Fruit fly (Drosophila melanogaster) whole organism, embryonic: ENCODE data around the gene Chmp1.

Source experiments
- CG10979 ChIP-seq: fragments of 200-800 bp; sonication (Bioruptor generic); optimal IDR thresholded peaks from 2 replicates; lab custom pipeline; 2018; ENCODE audit warnings: missing biosample characterization, mild to moderate bottlenecking, missing genetic modification characterization, moderate library complexity
- CG11398 ChIP-seq: fragments of 200-800 bp; sonication (Bioruptor generic); optimal IDR thresholded peaks from 2 replicates; lab custom pipeline; 2016; ENCODE audit warnings: missing biosample characterization, missing genetic modification characterization
- CG12744 ChIP-seq: fragments of 200-800 bp; sonication (Bioruptor generic); optimal IDR thresholded peaks from 2 replicates; lab custom pipeline; 2016; ENCODE audit warnings: missing biosample characterization, missing genetic modification characterization
- CG13287 ChIP-seq: fragments of 200-800 bp; sonication (Bioruptor generic); IDR thresholded peaks from 2 replicates; pipeline ENCODE4 v1.3.6; 2022; ENCODE audit warnings: missing biosample characterization, missing genetic modification characterization; ENCODE audit not compliant: partially characterized antibody
- CG13624 ChIP-seq: fragments of 200-800 bp; sonication (Bioruptor generic); optimal IDR thresholded peaks from 2 replicates; lab custom pipeline; 2016; ENCODE audit warnings: missing biosample characterization, missing genetic modification characterization
- CG14710 ChIP-seq: fragments of 200-800 bp; sonication (Bioruptor generic); optimal IDR thresholded peaks from 3 replicates; lab custom pipeline; 2019; ENCODE audit warnings: missing biosample characterization, mild to moderate bottlenecking, missing genetic modification characterization, moderate library complexity
- CG15514 ChIP-seq: fragments of 200-800 bp; sonication (Bioruptor generic); optimal IDR thresholded peaks from 3 replicates; lab custom pipeline; 2017; ENCODE audit warnings: missing biosample characterization, missing genetic modification characterization, mild to moderate bottlenecking, moderate library complexity, missing genetic modification reagents
- CG1603 ChIP-seq: fragments of 200-800 bp; sonication (Bioruptor generic); optimal IDR thresholded peaks from 2 replicates; lab custom pipeline; 2019; ENCODE audit warnings: missing biosample characterization, mild to moderate bottlenecking, missing genetic modification characterization, moderate library complexity
- CG16813 ChIP-seq: fragments of 200-800 bp; sonication (Bioruptor generic); IDR thresholded peaks from 3 replicates; pipeline ENCODE4 v1.3.6; 2022; ENCODE audit warnings: missing biosample characterization, missing genetic modification characterization; ENCODE audit not compliant: partially characterized antibody
- CG17829 ChIP-seq: fragments of 200-800 bp; optimal IDR thresholded peaks from 2 replicates; lab custom pipeline; 2019; ENCODE audit warnings: missing biosample characterization, mild to moderate bottlenecking, missing genetic modification characterization, moderate library complexity
- CG18262 ChIP-seq: fragments of 200-800 bp; optimal IDR thresholded peaks from 3 replicates; lab custom pipeline; 2019; ENCODE audit warnings: missing biosample characterization, mild to moderate bottlenecking, missing genetic modification characterization, moderate library complexity
- CG32767 ChIP-seq: fragments of 200-800 bp; sonication (Bioruptor generic); IDR thresholded peaks from 2 replicates; pipeline ENCODE4 v1.3.6; 2022; ENCODE audit warnings: missing biosample characterization, missing genetic modification characterization
- CG34224 ChIP-seq: fragments of 200-800 bp; sonication (Bioruptor generic); IDR thresholded peaks from 3 replicates; pipeline ENCODE4 v1.3.6; 2022; ENCODE audit warnings: missing biosample characterization, missing genetic modification characterization; ENCODE audit not compliant: partially characterized antibody
- CG34422 ChIP-seq: fragments of 200-800 bp; sonication (Bioruptor generic); IDR thresholded peaks from 3 replicates; pipeline ENCODE4 v1.3.6; 2022; ENCODE audit warnings: missing biosample characterization, missing genetic modification characterization
- CG3847 ChIP-seq: fragments of 200-800 bp; sonication (Bioruptor generic); IDR thresholded peaks from 2 replicates; pipeline ENCODE4 v1.3.6; 2022; ENCODE audit warnings: missing biosample characterization, missing genetic modification characterization
- CG42726 ChIP-seq: fragments of 200-800 bp; sonication (Bioruptor generic); IDR thresholded peaks from 2 replicates; pipeline ENCODE4 v1.3.6; 2022; ENCODE audit warnings: missing biosample characterization, missing genetic modification characterization; ENCODE audit not compliant: partially characterized antibody
- CG6654 ChIP-seq: fragments of 200-800 bp; sonication (Bioruptor generic); optimal IDR thresholded peaks from 2 replicates; lab custom pipeline; 2017; ENCODE audit warnings: missing biosample characterization, mild to moderate bottlenecking, missing genetic modification characterization
- CHES-1-like ChIP-seq: fragments of 200-800 bp; sonication (Bioruptor generic); optimal IDR thresholded peaks from 2 replicates; lab custom pipeline; 2016; ENCODE audit warnings: missing biosample characterization, missing genetic modification characterization
- CTCF ChIP-seq: fragments of 200-800 bp; sonication (Bioruptor generic); optimal IDR thresholded peaks from 2 replicates; lab custom pipeline; 2017; ENCODE audit warnings: missing biosample characterization, mild to moderate bottlenecking, missing genetic modification characterization, moderate library complexity
- Camta ChIP-seq: fragments of 200-800 bp; sonication (Bioruptor generic); optimal IDR thresholded peaks from 2 replicates; lab custom pipeline; 2016; ENCODE audit warnings: missing biosample characterization, missing genetic modification characterization
- CrebB ChIP-seq: fragments of 200-800 bp; sonication (Bioruptor generic); optimal IDR thresholded peaks from 3 replicates; lab custom pipeline; 2018; ENCODE audit warnings: missing biosample characterization, mild to moderate bottlenecking, missing genetic modification characterization
- Dbx ChIP-seq: fragments of 200-800 bp; sonication (Bioruptor generic); IDR thresholded peaks from 3 replicates; pipeline ENCODE4 v1.3.6; 2022; ENCODE audit warnings: missing biosample characterization, missing genetic modification characterization
- E2f2 ChIP-seq: fragments of 200-800 bp; sonication (Bioruptor generic); IDR thresholded peaks from 2 replicates; pipeline ENCODE4 v1.3.6; 2022; ENCODE audit warnings: missing biosample characterization, missing genetic modification characterization
- HmgZ ChIP-seq: fragments of 200-800 bp; sonication (Bioruptor generic); optimal IDR thresholded peaks from 2 replicates; lab custom pipeline; 2018; ENCODE audit warnings: missing biosample characterization, mild to moderate bottlenecking, missing genetic modification characterization
- Hmr ChIP-seq: fragments of 200-800 bp; sonication (Bioruptor generic); optimal IDR thresholded peaks from 3 replicates; lab custom pipeline; 2017; ENCODE audit warnings: mild to moderate bottlenecking, missing biosample characterization, missing genetic modification reagents, missing genetic modification characterization
- Lhr ChIP-seq: fragments of 200-800 bp; sonication (Bioruptor generic); optimal IDR thresholded peaks from 3 replicates; lab custom pipeline; 2017; ENCODE audit warnings: mild to moderate bottlenecking, missing biosample characterization, missing genetic modification reagents, missing genetic modification characterization
- MTF-1 ChIP-seq: fragments of 200-800 bp; sonication (Bioruptor generic); optimal IDR thresholded peaks from 2 replicates; lab custom pipeline; 2018; ENCODE audit warnings: missing biosample characterization, mild to moderate bottlenecking, missing genetic modification characterization, borderline replicate concordance
- Mes4 ChIP-seq: fragments of 200-800 bp; sonication (Bioruptor generic); optimal IDR thresholded peaks from 2 replicates; lab custom pipeline; 2016; ENCODE audit warnings: missing biosample characterization, missing genetic modification characterization
- Myb ChIP-seq: fragments of 200-800 bp; sonication (Bioruptor generic); optimal IDR thresholded peaks from 2 replicates; lab custom pipeline; 2016; ENCODE audit warnings: missing biosample characterization, missing genetic modification characterization
- Xbp1 ChIP-seq: fragments of 200-800 bp; sonication (Bioruptor generic); optimal IDR thresholded peaks from 3 replicates; lab custom pipeline; 2016; ENCODE audit warnings: missing biosample characterization, mild to moderate bottlenecking, missing genetic modification characterization
- aop ChIP-seq: fragments of 200-800 bp; sonication (Bioruptor generic); IDR thresholded peaks from 2 replicates; pipeline ENCODE4 v1.3.6; 2022; ENCODE audit warnings: missing biosample characterization, missing genetic modification characterization
- ara ChIP-seq: fragments of 200-800 bp; sonication (Bioruptor generic); IDR thresholded peaks from 2 replicates; pipeline ENCODE4 v1.3.6; 2022; ENCODE audit warnings: missing biosample characterization, missing genetic modification characterization
- bbx ChIP-seq: fragments of 200-800 bp; sonication (Bioruptor generic); IDR thresholded peaks from 2 replicates; pipeline ENCODE4 v1.3.6; 2022; ENCODE audit warnings: missing biosample characterization, missing genetic modification characterization; ENCODE audit not compliant: partially characterized antibody
- cas ChIP-seq: fragments of 200-800 bp; sonication (Bioruptor generic); IDR thresholded peaks from 2 replicates; pipeline ENCODE4 v1.3.6; 2022; ENCODE audit warnings: missing biosample characterization, missing genetic modification characterization
- cg ChIP-seq: fragments of 200-800 bp; sonication (Bioruptor generic); optimal IDR thresholded peaks from 3 replicates; lab custom pipeline; 2019; ENCODE audit warnings: missing biosample characterization, mild to moderate bottlenecking, missing genetic modification characterization, moderate library complexity
- crp ChIP-seq, 2 experiments: fragments of 200-800 bp; sonication (Bioruptor generic); optimal IDR thresholded peaks; 2 replicates in 1 of 2; 3 replicates in 1 of 2; lab custom pipeline; 2017; ENCODE audit warnings: missing biosample characterization in 2 of 2, missing genetic modification characterization in 2 of 2, mild to moderate bottlenecking in 1 of 2, moderate library complexity in 1 of 2
- dysf ChIP-seq: fragments of 200-800 bp; sonication (Bioruptor generic); IDR thresholded peaks from 3 replicates; pipeline ENCODE4 v1.3.6; 2022; ENCODE audit warnings: missing biosample characterization, missing genetic modification characterization
- ems ChIP-seq: fragments of 200-800 bp; sonication (Bioruptor generic); optimal IDR thresholded peaks from 3 replicates; lab custom pipeline; 2016; ENCODE audit warnings: missing biosample characterization, missing genetic modification characterization
- gfzf ChIP-seq: fragments of 200-800 bp; sonication (Bioruptor generic); optimal IDR thresholded peaks from 2 replicates; lab custom pipeline; 2016; ENCODE audit warnings: missing biosample characterization, mild to moderate bottlenecking, missing genetic modification characterization, moderate library complexity
- grn ChIP-seq: fragments of 200-800 bp; sonication (Bioruptor generic); optimal IDR thresholded peaks from 3 replicates; lab custom pipeline; 2017; ENCODE audit warnings: missing biosample characterization, missing genetic modification characterization
- hbn ChIP-seq: fragments of 200-800 bp; sonication (Bioruptor generic); IDR thresholded peaks from 2 replicates; pipeline ENCODE4 v1.3.6; 2022; ENCODE audit warnings: missing biosample characterization, missing genetic modification characterization; ENCODE audit not compliant: partially characterized antibody
- kay ChIP-seq: fragments of 200-800 bp; sonication (Bioruptor generic); optimal IDR thresholded peaks from 2 replicates; lab custom pipeline; 2016; ENCODE audit warnings: missing biosample characterization, missing genetic modification characterization
- kni ChIP-seq: fragments of 200-800 bp; sonication (Bioruptor generic); optimal IDR thresholded peaks from 3 replicates; lab custom pipeline; 2017; ENCODE audit warnings: mild to moderate bottlenecking, missing biosample characterization, missing genetic modification reagents, missing genetic modification characterization
- nerfin-1 ChIP-seq: fragments of 200-800 bp; sonication (Bioruptor generic); optimal IDR thresholded peaks from 3 replicates; lab custom pipeline; 2019; ENCODE audit warnings: missing biosample characterization, mild to moderate bottlenecking, missing genetic modification characterization, moderate library complexity
- pzg ChIP-seq: fragments of 200-800 bp; sonication (Bioruptor generic); optimal IDR thresholded peaks from 3 replicates; lab custom pipeline; 2018; ENCODE audit warnings: missing biosample characterization, mild to moderate bottlenecking, missing genetic modification characterization, moderate library complexity
- sens ChIP-seq: fragments of 200-800 bp; sonication (Bioruptor generic); peaks from one replicate; lab custom pipeline; 2016; ENCODE audit warnings: missing biosample characterization, missing genetic modification characterization
- seq ChIP-seq: fragments of 200-800 bp; sonication (Bioruptor generic); IDR thresholded peaks from 2 replicates; pipeline ENCODE4 v1.3.6; 2022; ENCODE audit warnings: missing biosample characterization, missing genetic modification characterization
- sna ChIP-seq: fragments of 200-800 bp; sonication (Bioruptor generic); IDR thresholded peaks from 2 replicates; pipeline ENCODE4 v1.3.6; 2022; ENCODE audit warnings: missing biosample characterization, missing genetic modification characterization; ENCODE audit not compliant: partially characterized antibody
- tna ChIP-seq: fragments of 200-800 bp; sonication (Bioruptor generic); IDR thresholded peaks from 2 replicates; pipeline ENCODE4 v1.3.6; 2022; ENCODE audit warnings: missing biosample characterization, missing genetic modification characterization; ENCODE audit not compliant: partially characterized antibody
- zen2 ChIP-seq: fragments of 200-800 bp; sonication (Bioruptor generic); IDR thresholded peaks from 3 replicates; pipeline ENCODE4 v1.3.6; 2022; ENCODE audit warnings: missing biosample characterization, missing genetic modification characterization; ENCODE audit not compliant: partially characterized antibody

Chmp1 gene

DNA sequence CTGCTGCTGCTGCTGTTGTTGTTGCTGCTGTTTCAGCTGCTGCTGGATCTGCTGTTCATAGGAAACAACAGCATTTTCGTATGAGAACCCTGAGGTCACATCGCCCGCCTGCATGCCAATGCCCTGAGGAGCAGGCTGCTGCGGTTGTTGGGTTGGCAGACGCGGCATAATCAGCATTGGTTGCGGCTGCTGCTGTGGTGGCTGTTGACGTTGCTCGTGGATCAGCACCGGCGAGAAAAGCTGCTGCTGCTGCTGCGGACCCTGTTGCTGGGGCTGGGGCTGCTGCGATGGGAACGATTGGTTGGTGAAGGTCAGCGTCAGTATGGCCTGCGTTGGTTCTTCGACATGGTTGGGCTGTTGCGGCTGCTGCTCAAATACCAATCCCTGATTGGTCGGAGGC is 14.0 kb downstream of the Chmp1 start:
- TF ChIP-seq CG17829 (no peak), gfzf (GFP tag; lab: Kevin White, UChicago) (no peak), Dbx (GFP tag; lab: Robert Waterston, UW) (no peak), cg (GFP tag; lab: Kevin White, UChicago) (no peak), CG34224 (no peak), CG12744 (GFP tag; lab: Kevin White, UChicago) (no peak), seq (GFP tag; lab: Robert Waterston, UW) (no peak), kay (no peak), MTF-1 (GFP tag; lab: Kevin White, UChicago) (no peak), cas (GFP tag; lab: Robert Waterston, UW) (no peak), hbn (GFP tag; lab: Robert Waterston, UW) (no peak), kni (GFP tag; lab: Kevin White, UChicago) (no peak), CG10979 (tag; lab: Kevin White, UChicago) (no peak), dysf (GFP tag; lab: Robert Waterston, UW) (no peak), CG18262 (tag; lab: Kevin White, UChicago) (no peak), zen2 (no peak)

DNA sequence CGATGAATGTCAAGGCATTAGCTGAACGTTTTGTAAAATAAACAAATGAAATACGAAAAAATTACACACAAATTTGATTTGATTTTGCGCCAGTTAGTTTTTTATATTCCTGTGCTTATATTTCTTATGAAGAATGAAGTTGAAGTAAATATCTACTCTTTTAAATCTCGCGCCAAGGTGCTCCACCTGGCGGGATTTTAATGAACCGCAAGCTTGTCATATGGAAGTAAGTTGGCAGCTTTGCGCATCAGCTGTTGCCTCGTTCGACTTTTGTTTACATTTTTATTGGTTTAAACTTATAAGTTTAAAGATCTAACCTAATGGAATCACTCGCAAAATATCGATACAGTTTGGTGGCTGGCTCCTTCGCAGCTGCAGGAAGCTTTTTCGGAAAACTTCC is 16.7 kb downstream of the Chmp1 start, which contains the start of gene CG42495:
TSS of gene CG42495 (plus strand) at position 247 of the 400 bp plus-strand sequence.
- TF ChIP-seq sens (GFP tag; lab: Kevin White, UChicago) (peak; percentile 82), grn (GFP tag; lab: Kevin White, UChicago) (no peak), Xbp1 (peak; percentile 3), Hmr (GFP tag; lab: Kevin White, UChicago) (no peak), CG16813 (GFP tag; lab: Robert Waterston, UW) (0 out of 3 replicates have a peak, but pooled peaks have one; percentile 34), Mes4 (GFP tag; lab: Kevin White, UChicago) (no peak), CHES-1-like (peak; percentile 9), CG34422 (GFP tag; lab: Robert Waterston, UW) (peak; percentile 13; the same call in 1 of the 3 replicates), ems (GFP tag; lab: Kevin White, UChicago) (no peak), aop (GFP tag; lab: Robert Waterston, UW) (no peak), CG32767 (GFP tag; lab: Robert Waterston, UW) (no peak), CG11398 (no peak), Myb (peak; percentile 41), Camta (GFP tag; lab: Kevin White, UChicago) (no peak), Lhr (GFP tag; lab: Kevin White, UChicago) (peak; percentile 22), sna (GFP tag; lab: Robert Waterston, UW) (0 out of 2 replicates have a peak, but pooled peaks have one; percentile 34), CG13287 (GFP tag; lab: Robert Waterston, UW) (peak; percentile 47; the same call in 1 of the 2 replicates), nerfin-1 (tag; lab: Kevin White, UChicago) (peak; percentile 30), CrebB (tag; lab: Kevin White, UChicago) (peak; percentile 8), cg (GFP tag; lab: Kevin White, UChicago) (no peak), crp (GFP tag; optimal IDR thresholded peaks at IDR 0.05; lab: Kevin White, UChicago) (peak; percentile 93 to 99), ara (GFP tag; lab: Robert Waterston, UW) (no peak), CG42726 (GFP tag; lab: Robert Waterston, UW) (peak; percentile 24; the same call in 1 of the 2 replicates), CG3847 (peak; percentile 36; the same call in 1 of the 2 replicates), CTCF (GFP tag; lab: Kevin White, UChicago) (peak; percentile 97), CG1603 (peak; percentile 72), HmgZ (tag; lab: Kevin White, UChicago) (peak; percentile 18), CG14710 (peak; percentile 25), bbx (peak; percentile 22; the same call in 1 of the 2 replicates), CG15514 (GFP tag; lab: Kevin White, UChicago) (peak; percentile 70), CG13624 (GFP tag; lab: Kevin White, UChicago) (peak; percentile 6), pzg (GFP tag; lab: Kevin White, UChicago) (peak; percentile 78), E2f2 (GFP tag; lab: Robert Waterston, UW) (peak; percentile 100), CG6654 (GFP tag; lab: Kevin White, UChicago) (no peak), tna (no peak)
